Fruit fly (Drosophila melanogaster) whole organism, embryonic: ENCODE results near the gene hop.

ENCODE experiments used
- CG16779 ChIP-seq: fragments of 200-800 bp; sonication (Bioruptor generic); IDR thresholded peaks from 2 replicates; pipeline ENCODE4 v1.3.6; 2022; ENCODE audit warnings: missing biosample characterization, missing genetic modification characterization
- CG17359 ChIP-seq: fragments of 200-800 bp; sonication (Bioruptor generic); optimal IDR thresholded peaks from 3 replicates; lab custom pipeline; 2018; ENCODE audit warnings: missing biosample characterization, mild to moderate bottlenecking, missing genetic modification characterization, moderate library complexity
- CG18262 ChIP-seq: fragments of 200-800 bp; optimal IDR thresholded peaks from 3 replicates; lab custom pipeline; 2019; ENCODE audit warnings: missing biosample characterization, mild to moderate bottlenecking, missing genetic modification characterization, moderate library complexity
- CG18476 ChIP-seq: fragments of 200-800 bp; sonication (Bioruptor generic); optimal IDR thresholded peaks from 2 replicates; lab custom pipeline; 2016; ENCODE audit warnings: missing biosample characterization, mild to moderate bottlenecking, missing genetic modification characterization
- CG31224 ChIP-seq: fragments of 200-800 bp; sonication (Bioruptor generic); IDR thresholded peaks from 2 replicates; pipeline ENCODE4 v1.3.6; 2022; ENCODE audit warnings: missing biosample characterization, missing genetic modification characterization
- CG3281 ChIP-seq: fragments of 200-800 bp; sonication (Bioruptor generic); optimal IDR thresholded peaks from 3 replicates; lab custom pipeline; 2017; ENCODE audit warnings: missing biosample characterization, mild to moderate bottlenecking, missing genetic modification characterization
- CG42726 ChIP-seq: fragments of 200-800 bp; sonication (Bioruptor generic); IDR thresholded peaks from 2 replicates; pipeline ENCODE4 v1.3.6; 2022; ENCODE audit warnings: missing biosample characterization, missing genetic modification characterization; ENCODE audit not compliant: partially characterized antibody
- CG4328 ChIP-seq: fragments of 200-800 bp; sonication (Bioruptor generic); optimal IDR thresholded peaks from 3 replicates; lab custom pipeline; 2017; ENCODE audit warnings: missing biosample characterization, missing genetic modification reagents, missing genetic modification characterization
- CG5953 ChIP-seq: fragments of 200-800 bp; sonication (Bioruptor generic); IDR thresholded peaks from 2 replicates; pipeline ENCODE4 v1.3.6; 2022; ENCODE audit warnings: missing biosample characterization, missing genetic modification characterization
- CG6791 ChIP-seq: fragments of 200-800 bp; sonication (Bioruptor generic); IDR thresholded peaks from 3 replicates; pipeline ENCODE4 v1.3.6; 2022; ENCODE audit warnings: missing biosample characterization, missing genetic modification characterization; ENCODE audit not compliant: partially characterized antibody
- CG7271 ChIP-seq: fragments of 200-800 bp; sonication (Bioruptor generic); optimal IDR thresholded peaks from 2 replicates; lab custom pipeline; 2018; ENCODE audit warnings: missing biosample characterization, mild to moderate bottlenecking, missing genetic modification characterization, moderate library complexity
- CG7556 ChIP-seq: fragments of 200-800 bp; sonication (Bioruptor generic); optimal IDR thresholded peaks from 2 replicates; lab custom pipeline; 2017; ENCODE audit warnings: missing biosample characterization, mild to moderate bottlenecking, missing genetic modification characterization
- D ChIP-seq, 2 experiments: fragments of 200-800 bp in 1 of 2; fragments of >200 bp in 1 of 2; sonication (Bioruptor generic) in 1 of 2; optimal IDR thresholded peaks; 2 replicates in 1 of 2; 3 replicates in 1 of 2; lab custom pipeline; 2017; ENCODE audit warnings: mild to moderate bottlenecking in 1 of 2, missing biosample characterization in 1 of 2, missing genetic modification characterization in 1 of 2, missing genetic modification reagents in 1 of 2
- Ets65A ChIP-seq: fragments of 200-800 bp; sonication (Bioruptor generic); peaks from one replicate; lab custom pipeline; 2016; ENCODE audit warnings: missing biosample characterization, missing genetic modification characterization
- Hr51 ChIP-seq, 2 experiments: fragments of 200-800 bp; sonication (Bioruptor generic); optimal IDR thresholded peaks; 2 replicates in 1 of 2; 3 replicates in 1 of 2; lab custom pipeline; 2016 to 2018; ENCODE audit warnings: missing biosample characterization in 2 of 2, missing genetic modification characterization in 2 of 2, mild to moderate bottlenecking in 1 of 2, moderate library complexity in 1 of 2
- Med ChIP-seq: fragments of 200-800 bp; sonication (Bioruptor generic); peaks from one replicate; lab custom pipeline; 2016; ENCODE audit warnings: missing biosample characterization, missing genetic modification characterization, mild to moderate bottlenecking, inconsistent platforms, moderate library complexity
- NFAT ChIP-seq: fragments of 200-800 bp; sonication (Bioruptor generic); IDR thresholded peaks from 2 replicates; pipeline ENCODE4 v1.3.6; 2022; ENCODE audit warnings: missing biosample characterization, missing genetic modification characterization
- Pdp1 ChIP-seq, 2 experiments: fragments of 200-800 bp; sonication (Bioruptor generic); optimal IDR thresholded peaks; 3 replicates each; lab custom pipeline; 2016; ENCODE audit warnings: missing biosample characterization in 2 of 2, missing genetic modification characterization in 2 of 2, mild to moderate bottlenecking in 1 of 2, moderate library complexity in 1 of 2
- Scr ChIP-seq: fragments of 200-800 bp; sonication (Bioruptor generic); IDR thresholded peaks from 2 replicates; pipeline ENCODE4 v1.3.6; 2022; ENCODE audit warnings: missing biosample characterization, missing genetic modification characterization; ENCODE audit not compliant: partially characterized antibody
- Sox102F ChIP-seq: fragments of 200-800 bp; sonication (Bioruptor generic); optimal IDR thresholded peaks from 2 replicates; lab custom pipeline; 2018; ENCODE audit warnings: missing biosample characterization, mild to moderate bottlenecking, missing genetic modification characterization, moderate library complexity
- Taf1 ChIP-seq: fragments of 200-800 bp; sonication (Bioruptor generic); IDR thresholded peaks from 2 replicates; pipeline ENCODE4 v1.3.6; 2022; ENCODE audit warnings: missing biosample characterization, missing genetic modification characterization
- Xrp1 ChIP-seq: fragments of 200-800 bp; sonication (Bioruptor generic); IDR thresholded peaks from 2 replicates; pipeline ENCODE4 v1.3.6; 2022; ENCODE audit warnings: missing biosample characterization, missing genetic modification characterization
- al ChIP-seq: fragments of 200-800 bp; sonication (Bioruptor generic); IDR thresholded peaks from 2 replicates; pipeline ENCODE4 v1.3.6; 2022; ENCODE audit warnings: missing biosample characterization, missing genetic modification characterization
- bsh ChIP-seq, 2 experiments: fragments of 200-800 bp; sonication (Bioruptor generic); optimal IDR thresholded peaks; 2 replicates each; lab custom pipeline; 2017 to 2018; ENCODE audit warnings: mild to moderate bottlenecking in 2 of 2, missing biosample characterization in 2 of 2, missing genetic modification characterization in 2 of 2, moderate library complexity in 1 of 2
- cad ChIP-seq: fragments of >200 bp; optimal IDR thresholded peaks from 2 replicates; lab custom pipeline; 2017; ENCODE audit warnings: missing biosample characterization, missing genetic modification characterization
- caup ChIP-seq: fragments of 200-800 bp; sonication (Bioruptor generic); optimal IDR thresholded peaks from 3 replicates; lab custom pipeline; 2017; ENCODE audit warnings: missing biosample characterization, mild to moderate bottlenecking, missing genetic modification characterization, moderate library complexity; ENCODE audit not compliant: severe bottlenecking
- chm ChIP-seq: fragments of 200-800 bp; sonication (Bioruptor generic); IDR thresholded peaks from 2 replicates; pipeline ENCODE4 v1.3.6; 2022; ENCODE audit warnings: missing biosample characterization, missing genetic modification characterization
- dan ChIP-seq: fragments of 200-800 bp; sonication (Bioruptor generic); IDR thresholded peaks from 2 replicates; pipeline ENCODE4 v1.3.6; 2022; ENCODE audit warnings: missing biosample characterization, missing genetic modification characterization
- dmrt99B ChIP-seq: fragments of 200-800 bp; sonication (Bioruptor generic); optimal IDR thresholded peaks from 2 replicates; lab custom pipeline; 2018; ENCODE audit warnings: missing biosample characterization, mild to moderate bottlenecking, missing genetic modification characterization, moderate library complexity
- fu2 ChIP-seq: fragments of 200-800 bp; sonication (Bioruptor generic); optimal IDR thresholded peaks from 2 replicates; lab custom pipeline; 2016; ENCODE audit warnings: missing biosample characterization, missing genetic modification characterization
- grau ChIP-seq: fragments of 200-800 bp; optimal IDR thresholded peaks from 3 replicates; lab custom pipeline; 2019; ENCODE audit warnings: missing biosample characterization, mild to moderate bottlenecking, missing genetic modification characterization, moderate library complexity
- gro ChIP-seq: fragments of 200-800 bp; sonication (Bioruptor generic); optimal IDR thresholded peaks from 2 replicates; lab custom pipeline; 2016; ENCODE audit warnings: missing biosample characterization, missing genetic modification characterization
- jing ChIP-seq: fragments of 200-800 bp; sonication (Bioruptor generic); optimal IDR thresholded peaks from 2 replicates; lab custom pipeline; 2018; ENCODE audit warnings: missing biosample characterization, mild to moderate bottlenecking, missing genetic modification characterization
- lab ChIP-seq: fragments of 200-800 bp; sonication (Bioruptor generic); optimal IDR thresholded peaks from 3 replicates; lab custom pipeline; 2017; ENCODE audit warnings: missing biosample characterization, missing genetic modification characterization, mild to moderate bottlenecking, moderate library complexity, missing genetic modification reagents
- luna ChIP-seq: fragments of 200-800 bp; sonication (Bioruptor generic); optimal IDR thresholded peaks from 2 replicates; lab custom pipeline; 2016; ENCODE audit warnings: missing biosample characterization, missing genetic modification characterization
- p53 ChIP-seq: fragments of 200-800 bp; sonication (Bioruptor generic); optimal IDR thresholded peaks from 2 replicates; lab custom pipeline; 2016; ENCODE audit warnings: missing biosample characterization, missing genetic modification characterization
- pb ChIP-seq: fragments of 200-800 bp; sonication (Bioruptor generic); optimal IDR thresholded peaks from 3 replicates; lab custom pipeline; 2016; ENCODE audit warnings: missing biosample characterization, missing genetic modification characterization
- prd ChIP-seq, 3 experiments: fragments of >200 bp in 2 of 3; fragments of 200-800 bp in 1 of 3; sonication (Bioruptor generic) in 1 of 3; optimal IDR thresholded peaks in 2 of 3; IDR thresholded peaks in 1 of 3; 2 replicates in 2 of 3; 3 replicates in 1 of 3; pipeline versions ENCODE4 v1.3.6 to Lab custom; 2017 to 2022; ENCODE audit warnings: missing biosample characterization in 1 of 3, missing genetic modification characterization in 1 of 3
- rib ChIP-seq: fragments of 200-800 bp; sonication (Bioruptor generic); IDR thresholded peaks from 2 replicates; pipeline ENCODE4 v1.3.6; 2022; ENCODE audit warnings: missing biosample characterization, missing genetic modification characterization
- row ChIP-seq: fragments of 200-800 bp; sonication (Bioruptor generic); IDR thresholded peaks from 3 replicates; pipeline ENCODE4 v1.3.6; 2022; ENCODE audit warnings: missing biosample characterization, missing genetic modification characterization
- sens ChIP-seq: fragments of 200-800 bp; sonication (Bioruptor generic); peaks from one replicate; lab custom pipeline; 2016; ENCODE audit warnings: missing biosample characterization, missing genetic modification characterization
- shn ChIP-seq: fragments of 200-800 bp; sonication (Bioruptor generic); optimal IDR thresholded peaks from 3 replicates; lab custom pipeline; 2016; ENCODE audit warnings: missing biosample characterization, missing genetic modification characterization
- slou ChIP-seq: fragments of 200-800 bp; sonication (Bioruptor generic); optimal IDR thresholded peaks from 3 replicates; lab custom pipeline; 2016; ENCODE audit warnings: missing biosample characterization, missing genetic modification characterization
- trh ChIP-seq: fragments of 200-800 bp; sonication (Bioruptor generic); optimal IDR thresholded peaks from 2 replicates; lab custom pipeline; 2016; ENCODE audit warnings: missing biosample characterization, missing genetic modification characterization
- unc-4 ChIP-seq: fragments of 200-800 bp; sonication (Bioruptor generic); IDR thresholded peaks from 2 replicates; pipeline ENCODE4 v1.3.6; 2022; ENCODE audit warnings: missing biosample characterization, missing genetic modification characterization; ENCODE audit not compliant: partially characterized antibody
- z ChIP-seq: fragments of 200-800 bp; sonication (Bioruptor generic); IDR thresholded peaks from 3 replicates; pipeline ENCODE4 v1.3.6; 2022; ENCODE audit warnings: missing biosample characterization, missing genetic modification characterization
- zfh1 ChIP-seq: fragments of 200-800 bp; sonication (Bioruptor generic); IDR thresholded peaks from 3 replicates; pipeline ENCODE4 v1.3.6; 2022; ENCODE audit warnings: missing biosample characterization, missing genetic modification characterization
- zfh2 ChIP-seq: fragments of 200-800 bp; sonication (Bioruptor generic); optimal IDR thresholded peaks from 2 replicates; lab custom pipeline; 2016; ENCODE audit warnings: missing biosample characterization, missing genetic modification characterization

hop gene

dm6 chrX:11391364-11391915 lies 23.5 kb upstream of the hop start (continued):
- TF ChIP-seq fu2 (GFP tag; lab: Kevin White, UChicago) (peak; percentile 52), bsh (GFP tag; optimal IDR thresholded peaks at IDR 0.05; lab: Kevin White, UChicago) (peak in 1 of 2 experiments; percentile 8), dmrt99B (tag; lab: Kevin White, UChicago) (no peak), CG31224 (GFP tag; lab: Robert Waterston, UW) (peak; percentile 48; the same call in 1 of the 2 replicates), zfh2 (GFP tag; lab: Kevin White, UChicago) (peak; percentile 41), CG3281 (GFP tag; lab: Kevin White, UChicago) (peak; percentile 27), prd (optimal IDR thresholded peaks at IDR 0.05; lab: Kevin White, UChicago) (no peak), prd (GFP tag; IDR thresholded peaks at IDR 0.05; lab: Robert Waterston, UW) (peak; percentile 49; the same call in 2 of the 3 replicates), Taf1 (GFP tag; lab: Robert Waterston, UW) (peak; percentile 56), cad (no peak), al (peak; percentile 75; the same call in 1 of the 2 replicates), pb (GFP tag; lab: Kevin White, UChicago) (no peak), Pdp1 (GFP tag; optimal IDR thresholded peaks at IDR 0.05; lab: Kevin White, UChicago) (peak in 1 of 2 experiments; percentile 6), row (peak; percentile 66), chm (GFP tag; lab: Robert Waterston, UW) (0 out of 2 replicates have a peak, but pooled peaks have one; percentile 55), caup (GFP tag; lab: Kevin White, UChicago) (peak; percentile 52), shn (no peak), CG7556 (no peak), unc-4 (GFP tag; lab: Robert Waterston, UW) (no peak), CG18476 (GFP tag; lab: Kevin White, UChicago) (no peak), zfh1 (peak; percentile 35; the same call in 1 of the 3 replicates), Sox102F (GFP tag; lab: Kevin White, UChicago) (peak; percentile 36), CG42726 (no peak), CG16779 (GFP tag; lab: Robert Waterston, UW) (0 out of 2 replicates have a peak, but pooled peaks have one; percentile 17), Xrp1 (GFP tag; lab: Robert Waterston, UW) (peak; percentile 48; the same call in 1 of the 2 replicates), z (no peak), jing (no peak), grau (peak; percentile 86), CG17359 (tag; lab: Kevin White, UChicago) (peak; percentile 43), dan (GFP tag; lab: Robert Waterston, UW) (no peak), rib (GFP tag; lab: Robert Waterston, UW) (0 out of 2 replicates have a peak, but pooled peaks have one; percentile 29), Hr51 (GFP tag; optimal IDR thresholded peaks at IDR 0.05; lab: Kevin White, UChicago) (peak in 1 of 2 experiments; percentile 49), sens (GFP tag; lab: Kevin White, UChicago) (peak; percentile 77), CG4328 (GFP tag; lab: Kevin White, UChicago) (no peak), D (optimal IDR thresholded peaks at IDR 0.05; lab: Kevin White, UChicago) (no peak), D (GFP tag; optimal IDR thresholded peaks at IDR 0.05; lab: Kevin White, UChicago) (no peak), p53 (no peak), Scr (GFP tag; lab: Robert Waterston, UW) (no peak), CG18262 (tag; lab: Kevin White, UChicago) (no peak), lab (peak; percentile 58), gro (GFP tag; lab: Kevin White, UChicago) (peak; percentile 10), CG7271 (tag; lab: Kevin White, UChicago) (no peak), CG6791 (GFP tag; lab: Robert Waterston, UW) (no peak), Ets65A (GFP tag; lab: Kevin White, UChicago) (peak; percentile 94), NFAT (GFP tag; lab: Robert Waterston, UW) (peak; percentile 68; the same call in 1 of the 2 replicates), CG5953 (no peak), Med (GFP tag; lab: Kevin White, UChicago) (peak; percentile 95), luna (peak; percentile 10), slou (no peak), trh (GFP tag; lab: Kevin White, UChicago) (no peak)
